Worm (Caenorhabditis elegans): ENCODE data around the gene Y47G7B.2.

DNA sequence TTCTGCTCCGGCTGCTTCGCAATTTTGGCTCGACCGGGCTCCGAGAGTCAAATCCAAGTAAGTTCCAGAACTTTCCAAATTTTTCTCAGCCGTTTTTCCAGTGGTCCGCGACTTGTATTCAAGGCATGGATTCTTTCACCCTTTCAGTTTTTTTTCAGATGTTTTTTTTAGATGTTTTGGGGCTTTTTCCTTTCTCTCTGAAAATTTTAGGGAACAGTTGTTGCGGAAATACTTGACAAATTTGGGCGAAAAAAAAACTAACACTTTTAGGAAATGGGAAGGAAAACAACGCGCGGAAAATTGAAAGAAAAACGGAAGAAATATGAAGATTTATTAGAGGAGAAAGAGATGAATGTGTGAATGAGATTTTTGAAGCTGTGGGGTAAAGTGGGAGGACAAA, 17.7 kb upstream of the Y47G7B.2 start, which contains the start of the genes T05A8.11 and nep-2:
- no peak for TF ChIP-seq ces-1 (GFP tag; optimal IDR thresholded peaks at IDR 0.05)
- TF ChIP-seq lsy-2 (tag; optimal IDR thresholded peaks at IDR 0.05): no peak
- no peak for TF ChIP-seq ama-1 (optimal IDR thresholded peaks at IDR 0.05)
- no peak for TF ChIP-seq arid-1 (GFP tag; conservative IDR thresholded peaks at IDR 0.05)
- no peak for TF ChIP-seq ZK546.5 (tag; optimal IDR thresholded peaks at IDR 0.05)
- no peak for TF ChIP-seq pqm-1 (tag; optimal IDR thresholded peaks at IDR 0.05)
